Fruit fly (Drosophila melanogaster): ENCODE results near the gene Gorab.

DNA sequence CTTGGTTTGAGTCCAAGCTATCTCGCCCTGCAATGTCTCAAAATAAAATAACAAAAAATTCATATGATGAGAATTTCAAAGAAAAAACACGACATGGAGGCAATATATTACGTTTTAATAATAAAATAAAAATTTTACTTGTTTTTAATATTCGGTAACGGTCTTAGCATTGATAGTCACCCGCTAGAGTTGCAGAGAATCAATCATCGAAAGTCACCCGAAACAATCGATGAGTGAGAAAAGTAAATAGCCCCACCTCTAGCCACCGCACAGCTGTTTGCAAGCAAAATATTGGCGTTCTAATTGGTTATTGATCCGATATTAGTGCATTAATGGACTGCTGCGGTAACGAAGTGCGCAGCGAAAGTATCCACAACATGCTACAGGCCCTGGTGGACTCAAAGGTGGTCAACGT is 47.4 kb upstream of the Gorab start, which contains the start of gene CG34250:
- no peak for TF ChIP-seq OdsH (GFP tag; optimal IDR thresholded peaks at IDR 0.05)
- no peak for TF ChIP-seq CG4318 (GFP tag; optimal IDR thresholded peaks at IDR 0.05)
- no peak for TF ChIP-seq salr (GFP tag; optimal IDR thresholded peaks at IDR 0.05)
- TF ChIP-seq dsx (GFP tag; optimal IDR thresholded peaks at IDR 0.05; ENCODE audit: poor library complexity, severe bottlenecking) = no peak
- no peak for TF ChIP-seq fd85E (GFP tag; optimal IDR thresholded peaks at IDR 0.05)
- no peak for TF ChIP-seq Sox102F (GFP tag; optimal IDR thresholded peaks at IDR 0.05)
- TF ChIP-seq CG10669 (GFP tag; optimal IDR thresholded peaks at IDR 0.05) = no peak
- TF ChIP-seq Blimp-1 (GFP tag; optimal IDR thresholded peaks at IDR 0.05) = no peak
- no peak for TF ChIP-seq pdm3 (GFP tag; optimal IDR thresholded peaks at IDR 0.05)
